Fruit fly (Drosophila melanogaster): ENCODE results near the gene CarT.

The CarT gene

dm6 chr2L:20758847-20759465 lies 28.9 kb upstream of the CarT start (continued):
- TF ChIP-seq bigmax (GFP tag; optimal IDR thresholded peaks at IDR 0.05) (no peak), caup (GFP tag; optimal IDR thresholded peaks at IDR 0.05; ENCODE audit: severe bottlenecking) (peak; percentile 71), CG7928 (GFP tag; optimal IDR thresholded peaks at IDR 0.05) (peak; percentile 49), CG7963 (GFP tag; IDR thresholded peaks at IDR 0.05; ENCODE audit: partially characterized antibody) (no peak), ken (GFP tag; IDR thresholded peaks at IDR 0.05) (peak; percentile 49; the same call in 1 of the 3 replicates), jigr1 (GFP tag; IDR thresholded peaks at IDR 0.05) (no peak), CG14014 (GFP tag; IDR thresholded peaks at IDR 0.05) (peak; percentile 84), CG10654 (GFP tag; optimal IDR thresholded peaks at IDR 0.05) (peak; percentile 19), cas (GFP tag; IDR thresholded peaks at IDR 0.05) (peak; percentile 61), crp (GFP tag; optimal IDR thresholded peaks at IDR 0.05) (no peak), ro (GFP tag; IDR thresholded peaks at IDR 0.05) (0 out of 2 replicates have a peak, but pooled peaks have one; percentile 18), shn (GFP tag; optimal IDR thresholded peaks at IDR 0.05) (peak; percentile 33), Six4 (GFP tag; optimal IDR thresholded peaks at IDR 0.05) (peak; percentile 46), Dbx (GFP tag; IDR thresholded peaks at IDR 0.05) (peak; percentile 93), tna (GFP tag; IDR thresholded peaks at IDR 0.05; ENCODE audit: partially characterized antibody) (no peak), mam (GFP tag; optimal IDR thresholded peaks at IDR 0.05) (peak; percentile 70), nom (GFP tag; optimal IDR thresholded peaks at IDR 0.05) (peak; percentile 42), CG2120 (GFP tag; optimal IDR thresholded peaks at IDR 0.05) (peak; percentile 83), Nf-YA (GFP tag; IDR thresholded peaks at IDR 0.05) (no peak), luna (GFP tag; optimal IDR thresholded peaks at IDR 0.05) (no peak), HLH54F (GFP tag; optimal IDR thresholded peaks at IDR 0.05) (peak; percentile 65), CG7372 (GFP tag; IDR thresholded peaks at IDR 0.05) (peak; percentile 75), row (GFP tag; IDR thresholded peaks at IDR 0.05) (peak; percentile 80), usp (GFP tag; optimal IDR thresholded peaks at IDR 0.05) (no peak), CG11398 (GFP tag; optimal IDR thresholded peaks at IDR 0.05) (no peak), Poxn (GFP tag; IDR thresholded peaks at IDR 0.05) (peak; percentile 54; the same call in 1 of the 2 replicates), Max (GFP tag; optimal IDR thresholded peaks at IDR 0.05) (peak; percentile 49), NFAT (GFP tag; IDR thresholded peaks at IDR 0.05) (peak; percentile 78), chm (GFP tag; IDR thresholded peaks at IDR 0.05) (no peak), CG14441 (GFP tag; IDR thresholded peaks at IDR 0.05) (peak; percentile 54), pb (GFP tag; optimal IDR thresholded peaks at IDR 0.05) (no peak), z (GFP tag; IDR thresholded peaks at IDR 0.05) (no peak), CG6689 (GFP tag; IDR thresholded peaks at IDR 0.05) (peak; percentile 68), Ravus (GFP tag; IDR thresholded peaks at IDR 0.05) (no peak; the same call in 1 of the 2 replicates), YL-1 (GFP tag; optimal IDR thresholded peaks at IDR 0.05) (no peak), CG14710 (tag; optimal IDR thresholded peaks at IDR 0.05) (peak; percentile 29), CG11504 (tag; optimal IDR thresholded peaks at IDR 0.05) (peak; percentile 78), CG14860 (GFP tag; IDR thresholded peaks at IDR 0.05; ENCODE audit: partially characterized antibody) (no peak), p53 (GFP tag; optimal IDR thresholded peaks at IDR 0.05) (no peak), gcm (GFP tag; optimal IDR thresholded peaks at IDR 0.05) (no peak), schlank (tag; optimal IDR thresholded peaks at IDR 0.05) (peak; percentile 46), lilli (GFP tag; optimal IDR thresholded peaks at IDR 0.05) (peak; percentile 77), Taf1 (GFP tag; IDR thresholded peaks at IDR 0.05) (peak; percentile 71), CrebB (tag; optimal IDR thresholded peaks at IDR 0.05) (no peak), Hmr (GFP tag; optimal IDR thresholded peaks at IDR 0.05) (peak; percentile 73), CG12942 (GFP tag; optimal IDR thresholded peaks at IDR 0.05) (peak; percentile 6), odd (GFP tag; optimal IDR thresholded peaks at IDR 0.05) (no peak), CG15696 (tag; optimal IDR thresholded peaks at IDR 0.05) (peak; percentile 46), ssp (GFP tag; IDR thresholded peaks at IDR 0.05) (peak; percentile 49), CG33557 (GFP tag; optimal IDR thresholded peaks at IDR 0.05) (no peak), CG6272 (GFP tag; IDR thresholded peaks at IDR 0.05) (no peak; the same call in 1 of the 2 replicates)
